Worm (Caenorhabditis elegans) whole organism, L4/young adult: ENCODE data around the gene pqn-84.

Experiments used
- dao-5 ChIP-seq: sonication (generic microtip); optimal IDR thresholded peaks from 2 replicates; lab custom pipeline; 2016; ENCODE audit warnings: missing genotype, missing genetic modification characterization, moderate library complexity, missing compliant biosample characterization
- him-1 ChIP-seq: sonication (generic microtip); optimal IDR thresholded peaks from 2 replicates; lab custom pipeline; 2016; ENCODE audit warnings: missing genotype, missing genetic modification reagents, missing genetic modification characterization, missing compliant biosample characterization

DNA sequence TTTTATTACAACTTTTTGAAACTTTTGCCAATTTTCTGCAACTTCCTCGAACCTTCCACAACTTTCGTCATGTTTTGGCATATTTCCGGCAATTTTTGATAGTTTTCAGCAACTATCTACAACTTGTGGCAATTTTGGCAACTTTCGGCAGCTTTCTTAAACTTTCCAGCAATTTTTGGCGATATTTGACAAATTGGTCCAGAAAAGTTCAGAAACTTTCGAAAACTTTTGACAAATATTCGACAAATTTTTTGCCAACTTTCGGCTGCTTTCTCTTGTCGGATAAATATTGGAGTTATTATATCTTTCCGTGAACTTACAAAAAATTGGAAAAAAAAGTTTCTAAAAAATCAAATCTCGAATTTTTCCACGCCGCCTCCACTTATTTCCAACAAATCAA lies 30.3 kb downstream of the pqn-84 start, which contains the start of gene Y41C4A.18:
- TF ChIP-seq him-1 (tag; lab: Kevin White, UChicago) (no peak), dao-5 (tag; lab: Kevin White, UChicago) (no peak)
